Fruit fly (Drosophila melanogaster) whole organism, adult: Measurements from ENCODE around the gene CG1986.

Experiments
- CG14711 ChIP-seq: fragments of 200-800 bp; sonication (Bioruptor generic); optimal IDR thresholded peaks from 2 replicates; lab custom pipeline; 2018; ENCODE audit warnings: missing biosample characterization, mild to moderate bottlenecking, missing genetic modification characterization, moderate library complexity
- CG1620 ChIP-seq: fragments of 200-800 bp; sonication (Bioruptor generic); optimal IDR thresholded peaks from 2 replicates; lab custom pipeline; 2016; ENCODE audit warnings: missing biosample characterization, missing genetic modification characterization
- CG33017 ChIP-seq: fragments of 200-800 bp; sonication (Bioruptor generic); optimal IDR thresholded peaks from 2 replicates; lab custom pipeline; 2018; ENCODE audit warnings: missing biosample characterization, mild to moderate bottlenecking, missing genetic modification characterization, moderate library complexity
- CG5204 ChIP-seq: fragments of 200-800 bp; sonication (Bioruptor generic); optimal IDR thresholded peaks from 2 replicates; lab custom pipeline; 2016; ENCODE audit warnings: missing biosample characterization, missing genetic modification characterization
- CG7045 ChIP-seq: fragments of 200-800 bp; sonication (Bioruptor generic); optimal IDR thresholded peaks from 2 replicates; lab custom pipeline; 2017; ENCODE audit warnings: missing biosample characterization, mild to moderate bottlenecking, missing genetic modification characterization
- CG7101 ChIP-seq: fragments of 200-800 bp; sonication (Bioruptor generic); optimal IDR thresholded peaks from 2 replicates; lab custom pipeline; 2018; ENCODE audit warnings: missing biosample characterization, mild to moderate bottlenecking, missing genetic modification characterization, moderate library complexity
- Clk ChIP-seq: fragments of 200-800 bp; sonication (Bioruptor generic); optimal IDR thresholded peaks from 2 replicates; lab custom pipeline; 2017; ENCODE audit warnings: missing biosample characterization, missing genetic modification characterization
- Hr96 ChIP-seq: fragments of 200-800 bp; sonication (Bioruptor generic); optimal IDR thresholded peaks from 2 replicates; lab custom pipeline; 2016; ENCODE audit warnings: missing biosample characterization, missing genetic modification characterization
- Mnt ChIP-seq: fragments of 200-800 bp; sonication (Bioruptor generic); optimal IDR thresholded peaks from 2 replicates; lab custom pipeline; 2016; ENCODE audit warnings: missing biosample characterization, mild to moderate bottlenecking, missing genetic modification characterization
- cic ChIP-seq: fragments of 200-800 bp; sonication (Bioruptor generic); optimal IDR thresholded peaks from 2 replicates; lab custom pipeline; 2017; ENCODE audit warnings: missing biosample characterization, mild to moderate bottlenecking, missing genetic modification characterization, moderate library complexity
- kay ChIP-seq: fragments of 200-800 bp; sonication (Bioruptor generic); peaks from one replicate; lab custom pipeline; 2016; ENCODE audit warnings: missing biosample characterization, missing genetic modification characterization, borderline replicate concordance
- pad ChIP-seq: fragments of 200-800 bp; sonication (Bioruptor generic); optimal IDR thresholded peaks from 3 replicates; lab custom pipeline; 2017; ENCODE audit warnings: missing biosample characterization, missing genetic modification characterization, mild to moderate bottlenecking, moderate library complexity, missing genetic modification reagents
- tj ChIP-seq: fragments of 200-800 bp; sonication (Bioruptor generic); optimal IDR thresholded peaks from 3 replicates; lab custom pipeline; 2017; ENCODE audit warnings: missing biosample characterization, mild to moderate bottlenecking, missing genetic modification characterization, moderate library complexity
- toe ChIP-seq: fragments of 200-800 bp; sonication (Bioruptor generic); optimal IDR thresholded peaks from 2 replicates; lab custom pipeline; 2016; ENCODE audit warnings: missing biosample characterization, missing genetic modification characterization

dm6 chrX:9879570-9879969, 31.4 kb downstream of the CG1986 start, which contains the start of gene CG9686:
- no peak for TF ChIP-seq CG14711
- TF ChIP-seq toe (GFP tag; lab: Kevin White, UChicago) = no peak
- no peak for TF ChIP-seq Hr96 (GFP tag; lab: Kevin White, UChicago)
- no peak for TF ChIP-seq Clk (GFP tag; lab: Kevin White, UChicago)
- TF ChIP-seq CG33017 = no peak
- no peak for TF ChIP-seq CG5204 (GFP tag; lab: Kevin White, UChicago)
- no peak for TF ChIP-seq CG7045 (GFP tag; lab: Kevin White, UChicago)
- no peak for TF ChIP-seq kay (GFP tag; lab: Kevin White, UChicago)
- TF ChIP-seq CG1620 = no peak
- no peak for TF ChIP-seq cic (GFP tag; lab: Kevin White, UChicago)
- TF ChIP-seq pad (GFP tag; lab: Kevin White, UChicago) = no peak
- no peak for TF ChIP-seq CG7101
- TF ChIP-seq Mnt = no peak
- TF ChIP-seq tj (GFP tag; lab: Kevin White, UChicago) = no peak
